Fruit fly (Drosophila melanogaster) whole organism, embryonic: ENCODE measurements around the gene ph-p.

Source experiments
- Aef1 ChIP-seq: fragments of 200-800 bp; sonication (Bioruptor generic); IDR thresholded peaks from 3 replicates; pipeline ENCODE4 v1.3.6; 2022; ENCODE audit warnings: missing biosample characterization, missing genetic modification characterization
- Antp ChIP-seq: fragments of 200-800 bp; sonication (Bioruptor generic); optimal IDR thresholded peaks from 3 replicates; lab custom pipeline; 2016; ENCODE audit warnings: missing biosample characterization, missing genetic modification characterization
- Bdp1 ChIP-seq: fragments of 200-800 bp; sonication (Bioruptor generic); optimal IDR thresholded peaks from 3 replicates; lab custom pipeline; 2016; ENCODE audit warnings: missing biosample characterization, missing genetic modification characterization
- Bgb ChIP-seq: fragments of 200-800 bp; sonication (Bioruptor generic); IDR thresholded peaks from 2 replicates; pipeline ENCODE4 v1.3.6; 2022; ENCODE audit warnings: missing biosample characterization, missing genetic modification characterization; ENCODE audit not compliant: partially characterized antibody
- CG10274 ChIP-seq: fragments of 200-800 bp; sonication (Bioruptor generic); optimal IDR thresholded peaks from 3 replicates; lab custom pipeline; 2017; ENCODE audit warnings: missing biosample characterization, mild to moderate bottlenecking, missing genetic modification characterization
- CG10959 ChIP-seq: fragments of 200-800 bp; sonication (Bioruptor generic); IDR thresholded peaks from 2 replicates; pipeline ENCODE4 v1.3.6; 2022; ENCODE audit warnings: missing biosample characterization, missing genetic modification characterization
- CG12071 ChIP-seq: fragments of 200-800 bp; sonication (Bioruptor generic); optimal IDR thresholded peaks from 3 replicates; lab custom pipeline; 2018; ENCODE audit warnings: missing biosample characterization, mild to moderate bottlenecking, missing genetic modification characterization
- CG12659 ChIP-seq: fragments of 200-800 bp; sonication (Bioruptor generic); optimal IDR thresholded peaks from 3 replicates; lab custom pipeline; 2017; ENCODE audit warnings: mild to moderate bottlenecking, missing biosample characterization, missing genetic modification reagents, missing genetic modification characterization
- CG12744 ChIP-seq: fragments of 200-800 bp; sonication (Bioruptor generic); optimal IDR thresholded peaks from 2 replicates; lab custom pipeline; 2016; ENCODE audit warnings: missing biosample characterization, missing genetic modification characterization
- CG14965 ChIP-seq: fragments of 200-800 bp; sonication (Bioruptor generic); optimal IDR thresholded peaks from 2 replicates; lab custom pipeline; 2016; ENCODE audit warnings: missing biosample characterization, missing genetic modification characterization, borderline replicate concordance
- CG18262 ChIP-seq: fragments of 200-800 bp; optimal IDR thresholded peaks from 3 replicates; lab custom pipeline; 2019; ENCODE audit warnings: missing biosample characterization, mild to moderate bottlenecking, missing genetic modification characterization, moderate library complexity
- CG18476 ChIP-seq: fragments of 200-800 bp; sonication (Bioruptor generic); optimal IDR thresholded peaks from 2 replicates; lab custom pipeline; 2016; ENCODE audit warnings: missing biosample characterization, mild to moderate bottlenecking, missing genetic modification characterization
- CG18619 ChIP-seq: fragments of 200-800 bp; sonication (Bioruptor generic); optimal IDR thresholded peaks from 3 replicates; lab custom pipeline; 2017; ENCODE audit warnings: missing biosample characterization, mild to moderate bottlenecking, missing genetic modification characterization
- CG32767 ChIP-seq: fragments of 200-800 bp; sonication (Bioruptor generic); IDR thresholded peaks from 2 replicates; pipeline ENCODE4 v1.3.6; 2022; ENCODE audit warnings: missing biosample characterization, missing genetic modification characterization
- CG3847 ChIP-seq: fragments of 200-800 bp; sonication (Bioruptor generic); IDR thresholded peaks from 2 replicates; pipeline ENCODE4 v1.3.6; 2022; ENCODE audit warnings: missing biosample characterization, missing genetic modification characterization
- CG4854 ChIP-seq: fragments of 200-800 bp; sonication (Bioruptor generic); optimal IDR thresholded peaks from 2 replicates; lab custom pipeline; 2016; ENCODE audit warnings: missing biosample characterization, missing genetic modification characterization, inconsistent platforms
- CG6791 ChIP-seq: fragments of 200-800 bp; sonication (Bioruptor generic); IDR thresholded peaks from 3 replicates; pipeline ENCODE4 v1.3.6; 2022; ENCODE audit warnings: missing biosample characterization, missing genetic modification characterization; ENCODE audit not compliant: partially characterized antibody
- CG6813 ChIP-seq: fragments of 200-800 bp; sonication (Bioruptor generic); optimal IDR thresholded peaks from 2 replicates; lab custom pipeline; 2017; ENCODE audit warnings: missing biosample characterization, missing genetic modification characterization, mild to moderate bottlenecking, moderate library complexity, missing genetic modification reagents
- CG9797 ChIP-seq: fragments of 200-800 bp; sonication (Bioruptor generic); optimal IDR thresholded peaks from 3 replicates; lab custom pipeline; 2018; ENCODE audit warnings: missing biosample characterization, mild to moderate bottlenecking, missing genetic modification characterization
- CG9876 ChIP-seq: fragments of 200-800 bp; sonication (Bioruptor generic); optimal IDR thresholded peaks from 2 replicates; lab custom pipeline; 2016; ENCODE audit warnings: missing biosample characterization, missing genetic modification characterization
- Camta ChIP-seq: fragments of 200-800 bp; sonication (Bioruptor generic); optimal IDR thresholded peaks from 2 replicates; lab custom pipeline; 2016; ENCODE audit warnings: missing biosample characterization, missing genetic modification characterization
- D19B ChIP-seq: fragments of 200-800 bp; sonication (Bioruptor generic); optimal IDR thresholded peaks from 2 replicates; lab custom pipeline; 2017; ENCODE audit warnings: missing biosample characterization, mild to moderate bottlenecking, missing genetic modification characterization
- Ets65A ChIP-seq: fragments of 200-800 bp; sonication (Bioruptor generic); peaks from one replicate; lab custom pipeline; 2016; ENCODE audit warnings: missing biosample characterization, missing genetic modification characterization
- Fer3 ChIP-seq: fragments of 200-800 bp; sonication (Bioruptor generic); optimal IDR thresholded peaks from 2 replicates; lab custom pipeline; 2018; ENCODE audit warnings: missing biosample characterization, mild to moderate bottlenecking, missing genetic modification characterization, moderate library complexity
- Gsc ChIP-seq: fragments of 200-800 bp; sonication (Bioruptor generic); IDR thresholded peaks from 2 replicates; pipeline ENCODE4 v1.3.6; 2022; ENCODE audit warnings: missing biosample characterization, missing genetic modification characterization
- Hey ChIP-seq: fragments of 200-800 bp; sonication (Bioruptor generic); optimal IDR thresholded peaks from 3 replicates; lab custom pipeline; 2018; ENCODE audit warnings: missing biosample characterization, mild to moderate bottlenecking, missing genetic modification characterization
- HmgD ChIP-seq: fragments of 200-800 bp; sonication (Bioruptor generic); optimal IDR thresholded peaks from 3 replicates; lab custom pipeline; 2016; ENCODE audit warnings: missing biosample characterization, missing genetic modification characterization
- Kr ChIP-seq: fragments of 200-800 bp; sonication (Bioruptor generic); optimal IDR thresholded peaks from 2 replicates; lab custom pipeline; 2017; ENCODE audit warnings: missing biosample characterization, mild to moderate bottlenecking, missing genetic modification characterization
- Max ChIP-seq: fragments of 200-800 bp; sonication (Bioruptor generic); optimal IDR thresholded peaks from 2 replicates; lab custom pipeline; 2016; ENCODE audit warnings: missing biosample characterization, mild to moderate bottlenecking, missing genetic modification characterization
- Ptx1 ChIP-seq: fragments of 200-800 bp; sonication (Bioruptor generic); IDR thresholded peaks from 2 replicates; pipeline ENCODE4 v1.3.6; 2022; ENCODE audit warnings: missing biosample characterization, missing genetic modification characterization
- Side ChIP-seq: fragments of 200-800 bp; sonication (Bioruptor generic); optimal IDR thresholded peaks from 2 replicates; lab custom pipeline; 2016; ENCODE audit warnings: missing biosample characterization, missing genetic modification characterization
- Sin3A ChIP-seq: fragments of >200 bp; optimal IDR thresholded peaks from 2 replicates; lab custom pipeline; 2018
- Spps ChIP-seq: fragments of 200-800 bp; sonication (Bioruptor generic); optimal IDR thresholded peaks from 2 replicates; lab custom pipeline; 2018; ENCODE audit warnings: missing biosample characterization, mild to moderate bottlenecking, missing genetic modification characterization
- Xbp1 ChIP-seq: fragments of 200-800 bp; sonication (Bioruptor generic); optimal IDR thresholded peaks from 3 replicates; lab custom pipeline; 2016; ENCODE audit warnings: missing biosample characterization, mild to moderate bottlenecking, missing genetic modification characterization
- YL-1 ChIP-seq: fragments of 200-800 bp; sonication (Bioruptor generic); optimal IDR thresholded peaks from 3 replicates; lab custom pipeline; 2017; ENCODE audit warnings: missing biosample characterization, mild to moderate bottlenecking, missing genetic modification characterization
- al ChIP-seq: fragments of 200-800 bp; sonication (Bioruptor generic); IDR thresholded peaks from 2 replicates; pipeline ENCODE4 v1.3.6; 2022; ENCODE audit warnings: missing biosample characterization, missing genetic modification characterization
- ap ChIP-seq: fragments of 200-800 bp; sonication (Bioruptor generic); IDR thresholded peaks from 2 replicates; pipeline ENCODE4 v1.3.6; 2022; ENCODE audit warnings: missing biosample characterization, missing genetic modification characterization
- bbx ChIP-seq: fragments of 200-800 bp; sonication (Bioruptor generic); IDR thresholded peaks from 2 replicates; pipeline ENCODE4 v1.3.6; 2022; ENCODE audit warnings: missing biosample characterization, missing genetic modification characterization; ENCODE audit not compliant: partially characterized antibody
- crp ChIP-seq, 2 experiments: fragments of 200-800 bp; sonication (Bioruptor generic); optimal IDR thresholded peaks; 2 replicates in 1 of 2; 3 replicates in 1 of 2; lab custom pipeline; 2017; ENCODE audit warnings: missing biosample characterization in 2 of 2, missing genetic modification characterization in 2 of 2, mild to moderate bottlenecking in 1 of 2, moderate library complexity in 1 of 2
- cwo ChIP-seq: fragments of 200-800 bp; sonication (Bioruptor generic); optimal IDR thresholded peaks from 3 replicates; lab custom pipeline; 2017; ENCODE audit warnings: missing biosample characterization, missing genetic modification characterization, mild to moderate bottlenecking, moderate library complexity, missing genetic modification reagents
- da ChIP-seq: fragments of 200-800 bp; sonication (Bioruptor generic); optimal IDR thresholded peaks from 2 replicates; lab custom pipeline; 2016; ENCODE audit warnings: missing biosample characterization, missing genetic modification characterization
- disco-r ChIP-seq: fragments of 200-800 bp; sonication (Bioruptor generic); optimal IDR thresholded peaks from 2 replicates; lab custom pipeline; 2016; ENCODE audit warnings: missing biosample characterization, missing genetic modification characterization
- dpn ChIP-seq, 2 experiments: fragments of 200-800 bp; sonication (Bioruptor generic); optimal IDR thresholded peaks; 3 replicates each; lab custom pipeline; 2016; ENCODE audit warnings: missing biosample characterization in 2 of 2, missing genetic modification characterization in 2 of 2
- grau ChIP-seq: fragments of 200-800 bp; optimal IDR thresholded peaks from 3 replicates; lab custom pipeline; 2019; ENCODE audit warnings: missing biosample characterization, mild to moderate bottlenecking, missing genetic modification characterization, moderate library complexity
- hbn ChIP-seq: fragments of 200-800 bp; sonication (Bioruptor generic); IDR thresholded peaks from 2 replicates; pipeline ENCODE4 v1.3.6; 2022; ENCODE audit warnings: missing biosample characterization, missing genetic modification characterization; ENCODE audit not compliant: partially characterized antibody
- jigr1 ChIP-seq: fragments of 200-800 bp; sonication (Bioruptor generic); IDR thresholded peaks from 3 replicates; pipeline ENCODE4 v1.3.6; 2022; ENCODE audit warnings: missing biosample characterization, missing genetic modification characterization
- pzg ChIP-seq: fragments of 200-800 bp; sonication (Bioruptor generic); optimal IDR thresholded peaks from 3 replicates; lab custom pipeline; 2018; ENCODE audit warnings: missing biosample characterization, mild to moderate bottlenecking, missing genetic modification characterization, moderate library complexity
- repo ChIP-seq: fragments of 200-800 bp; sonication (Bioruptor generic); optimal IDR thresholded peaks from 2 replicates; lab custom pipeline; 2016; ENCODE audit warnings: missing biosample characterization, missing genetic modification characterization
- ro ChIP-seq: fragments of 200-800 bp; sonication (Bioruptor generic); IDR thresholded peaks from 2 replicates; pipeline ENCODE4 v1.3.6; 2022; ENCODE audit warnings: missing biosample characterization, missing genetic modification characterization
- shn ChIP-seq: fragments of 200-800 bp; sonication (Bioruptor generic); optimal IDR thresholded peaks from 3 replicates; lab custom pipeline; 2016; ENCODE audit warnings: missing biosample characterization, missing genetic modification characterization
- sr ChIP-seq: fragments of 200-800 bp; sonication (Bioruptor generic); IDR thresholded peaks from 3 replicates; pipeline ENCODE4 v1.3.6; 2022; ENCODE audit warnings: missing biosample characterization, missing genetic modification characterization
- ttk ChIP-seq: fragments of 200-800 bp; sonication (Bioruptor generic); IDR thresholded peaks from 2 replicates; pipeline ENCODE4 v2.1.2; 2022; ENCODE audit warnings: missing biosample characterization, missing genetic modification characterization

Gene ph-p

dm6 chrX:2184563-2184962 lies 46.4 kb upstream of the ph-p start, which contains the start of the genes Nmd3 and CG17776 (continued):
- TF ChIP-seq dpn (GFP tag; optimal IDR thresholded peaks at IDR 0.05; lab: Kevin White, UChicago) (peak in 1 of 2 experiments; percentile 5), Gsc (GFP tag; lab: Robert Waterston, UW) (no peak), Side (peak; percentile 11), CG18476 (GFP tag; lab: Kevin White, UChicago) (no peak), CG14965 (GFP tag; lab: Kevin White, UChicago) (no peak), CG6791 (peak; percentile 60; the same call in 2 of the 3 replicates), repo (no peak), ttk (GFP tag; lab: Robert Waterston, UW) (no peak), Fer3 (tag; lab: Kevin White, UChicago) (no peak), Ets65A (GFP tag; lab: Kevin White, UChicago) (no peak), CG12659 (peak; percentile 33), CG9876 (GFP tag; lab: Kevin White, UChicago) (no peak), Camta (GFP tag; lab: Kevin White, UChicago) (no peak), ro (GFP tag; lab: Robert Waterston, UW) (no peak), al (no peak), CG18262 (peak; percentile 7), CG3847 (0 out of 2 replicates have a peak, but pooled peaks have one; percentile 5), HmgD (GFP tag; lab: Kevin White, UChicago) (no peak), crp (GFP tag; optimal IDR thresholded peaks at IDR 0.05; lab: Kevin White, UChicago) (peak; percentile 20 to 85), CG10274 (no peak), Kr (no peak), ap (GFP tag; lab: Robert Waterston, UW) (no peak), jigr1 (GFP tag; lab: Robert Waterston, UW) (no peak), da (GFP tag; lab: Kevin White, UChicago) (no peak), Aef1 (GFP tag; lab: Robert Waterston, UW) (no peak), D19B (GFP tag; lab: Kevin White, UChicago) (no peak), Spps (no peak), Sin3A (peak; percentile 60), bbx (GFP tag; lab: Robert Waterston, UW) (peak; percentile 37; the same call in 1 of the 2 replicates), CG12744 (GFP tag; lab: Kevin White, UChicago) (no peak), CG18619 (GFP tag; lab: Kevin White, UChicago) (no peak), hbn (GFP tag; lab: Robert Waterston, UW) (peak; percentile 63), CG6813 (GFP tag; lab: Kevin White, UChicago) (no peak), Hey (no peak), shn (GFP tag; lab: Kevin White, UChicago) (peak; percentile 26), disco-r (no peak), Ptx1 (GFP tag; lab: Robert Waterston, UW) (no peak), grau (tag; lab: Kevin White, UChicago) (peak; percentile 17), CG4854 (GFP tag; lab: Kevin White, UChicago) (no peak), Xbp1 (GFP tag; lab: Kevin White, UChicago) (no peak), Bdp1 (GFP tag; lab: Kevin White, UChicago) (peak; percentile 28), CG12071 (GFP tag; lab: Kevin White, UChicago) (no peak), cwo (peak; percentile 79), sr (GFP tag; lab: Robert Waterston, UW) (no peak), Max (GFP tag; lab: Kevin White, UChicago) (peak; percentile 90), CG32767 (no peak), CG9797 (GFP tag; lab: Kevin White, UChicago) (peak; percentile 4), Bgb (peak; percentile 61), Antp (GFP tag; lab: Kevin White, UChicago) (no peak), YL-1 (GFP tag; lab: Kevin White, UChicago) (peak; percentile 46), pzg (GFP tag; lab: Kevin White, UChicago) (peak; percentile 60), CG10959 (GFP tag; lab: Robert Waterston, UW) (no peak)
